Fruit fly (Drosophila melanogaster) whole organism, embryonic: ENCODE measurements around the gene TwdlE.

Experiments used
- Blimp-1 ChIP-seq: fragments of 200-800 bp; sonication (Bioruptor generic); optimal IDR thresholded peaks from 3 replicates; lab custom pipeline; 2018; ENCODE audit warnings: missing biosample characterization, missing genetic modification characterization, mild to moderate bottlenecking, moderate library complexity, missing genetic modification reagents
- tup ChIP-seq: fragments of 200-800 bp; sonication (Bioruptor generic); optimal IDR thresholded peaks from 2 replicates; lab custom pipeline; 2016; ENCODE audit warnings: missing biosample characterization, mild to moderate bottlenecking, missing genetic modification characterization, moderate library complexity

DNA sequence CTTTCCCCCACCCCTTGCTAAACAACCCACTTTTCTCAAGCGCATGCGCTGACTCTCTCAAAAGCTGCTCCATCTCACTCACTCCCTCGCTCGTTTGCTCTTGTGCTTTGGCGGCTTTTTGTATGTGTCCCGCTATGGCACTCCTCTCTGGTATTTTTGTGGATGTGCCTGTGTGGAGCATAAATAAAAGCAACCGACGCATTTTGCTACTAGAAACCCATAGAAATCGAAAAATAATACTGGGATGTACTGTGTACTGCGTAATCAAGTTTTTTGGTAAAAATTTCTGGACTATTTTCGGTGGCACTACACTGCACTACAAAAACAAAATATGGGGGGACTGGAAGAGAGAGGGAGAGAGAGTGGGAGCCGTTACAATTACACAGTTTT is 50.9 kb downstream of the TwdlE start:
- no peak for TF ChIP-seq tup (GFP tag; lab: Kevin White, UChicago)
- no peak for TF ChIP-seq Blimp-1 (GFP tag; lab: Kevin White, UChicago)
